Fruit fly (Drosophila melanogaster): Measurements from ENCODE around the gene CG9213.
A peak's percentile ranks its signal among the peaks of the same experiment; 100 is the strongest.

Gene CG9213

DNA sequence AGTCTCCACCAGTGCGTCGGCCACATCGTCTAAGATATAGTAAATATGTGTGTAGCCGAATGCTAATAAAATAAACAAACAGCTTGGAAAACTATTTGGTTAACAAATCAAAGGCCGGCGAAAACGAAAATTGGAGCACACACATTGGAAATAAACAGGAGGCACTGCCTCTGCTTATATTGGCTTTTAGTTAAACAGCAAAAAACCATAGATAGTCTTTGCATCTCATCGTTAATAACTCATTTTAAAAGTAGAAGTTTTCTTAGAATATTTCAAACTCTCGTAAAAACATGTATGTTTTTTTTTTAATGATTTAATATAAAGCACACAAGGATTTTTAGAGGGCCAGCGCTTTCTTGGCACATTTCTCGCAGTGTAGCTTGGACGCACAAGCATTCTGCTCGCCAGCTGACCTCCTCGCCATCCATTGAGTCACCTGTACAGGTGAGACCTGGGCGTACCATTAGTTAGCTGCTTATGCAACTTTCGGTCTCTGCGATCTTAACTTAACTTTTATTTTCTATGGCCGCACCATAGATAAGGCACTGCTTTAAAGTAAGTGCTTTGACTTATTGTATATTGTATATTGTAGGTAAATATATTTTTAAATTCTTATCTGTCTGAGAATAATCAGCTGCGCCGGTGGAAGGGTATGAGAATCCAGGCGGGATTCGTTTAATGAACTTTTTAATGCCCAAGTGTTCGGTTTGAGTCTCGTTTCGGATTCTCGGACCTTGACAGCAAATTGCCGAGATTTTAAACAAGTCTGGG, 17.6 kb upstream of the CG9213 start (continued):
- no peak for TF ChIP-seq eve (GFP tag; optimal IDR thresholded peaks at IDR 0.05)
- TF ChIP-seq Dek (tag; optimal IDR thresholded peaks at IDR 0.05): no peak
- peak; percentile 16 for TF ChIP-seq Ssrp (tag; optimal IDR thresholded peaks at IDR 0.05)
- peak; percentile 21 to 44 for TF ChIP-seq chif (GFP tag; optimal IDR thresholded peaks at IDR 0.05)
- TF ChIP-seq CG32767 (GFP tag; IDR thresholded peaks at IDR 0.05): peak; percentile 27; the same call in 1 of the 2 replicates
- no peak for TF ChIP-seq CG13894 (tag; optimal IDR thresholded peaks at IDR 0.05)
- no peak for TF ChIP-seq pita (GFP tag; optimal IDR thresholded peaks at IDR 0.05)
- peak; percentile 33 for TF ChIP-seq CG14710 (tag; optimal IDR thresholded peaks at IDR 0.05)
- peak; percentile 29 for TF ChIP-seq Fer3 (tag; optimal IDR thresholded peaks at IDR 0.05)
- TF ChIP-seq Stat92E (GFP tag; optimal IDR thresholded peaks at IDR 0.05): no peak
- 0 out of 2 replicates have a peak, but pooled peaks have one; percentile 27 for TF ChIP-seq seq (GFP tag; IDR thresholded peaks at IDR 0.05)
- no peak for TF ChIP-seq ham (GFP tag; IDR thresholded peaks at IDR 0.05)
- TF ChIP-seq schlank (tag; optimal IDR thresholded peaks at IDR 0.05): no peak
- peak; percentile 16 for TF ChIP-seq chn (GFP tag; optimal IDR thresholded peaks at IDR 0.05)
- peak; percentile 60 for TF ChIP-seq CG18599 (GFP tag; optimal IDR thresholded peaks at IDR 0.05)
- TF ChIP-seq CG11560 (tag; IDR thresholded peaks at IDR 0.05): no peak
- TF ChIP-seq CG13287 (GFP tag; IDR thresholded peaks at IDR 0.05; ENCODE audit: partially characterized antibody): no peak
- TF ChIP-seq so (GFP tag; IDR thresholded peaks at IDR 0.05): peak; percentile 39; the same call in 1 of the 3 replicates
- TF ChIP-seq MESR4 (GFP tag; optimal IDR thresholded peaks at IDR 0.05): no peak
- TF ChIP-seq CG10979 (tag; optimal IDR thresholded peaks at IDR 0.05): peak; percentile 44
- TF ChIP-seq CG30403 (GFP tag; optimal IDR thresholded peaks at IDR 0.05): peak; percentile 57
- TF ChIP-seq bowl (GFP tag; IDR thresholded peaks at IDR 0.05): no peak
- TF ChIP-seq ind (GFP tag; optimal IDR thresholded peaks at IDR 0.05): peak; percentile 33
- TF ChIP-seq CG12769 (tag; optimal IDR thresholded peaks at IDR 0.05): no peak
- TF ChIP-seq Lhr (GFP tag; optimal IDR thresholded peaks at IDR 0.05): no peak
- TF ChIP-seq fd64A (GFP tag; optimal IDR thresholded peaks at IDR 0.05): no peak
- TF ChIP-seq sd (tag; optimal IDR thresholded peaks at IDR 0.05): no peak
- TF ChIP-seq Optix (GFP tag; IDR thresholded peaks at IDR 0.05): no peak
- no peak for TF ChIP-seq CG10431 (GFP tag; optimal IDR thresholded peaks at IDR 0.05)
- no peak for TF ChIP-seq CG8281 (tag; optimal IDR thresholded peaks at IDR 0.05)
- TF ChIP-seq pzg (GFP tag; optimal IDR thresholded peaks at IDR 0.05): no peak
- no peak for TF ChIP-seq sr (GFP tag; IDR thresholded peaks at IDR 0.05)
- TF ChIP-seq Asciz (GFP tag; optimal IDR thresholded peaks at IDR 0.05): peak; percentile 22
- no peak for TF ChIP-seq oc (tag; optimal IDR thresholded peaks at IDR 0.05)
- TF ChIP-seq Nf-YB (GFP tag; optimal IDR thresholded peaks at IDR 0.05): no peak
- TF ChIP-seq br (optimal IDR thresholded peaks at IDR 0.05): no peak
- no peak; the same call in 1 of the 2 replicates for TF ChIP-seq rib (GFP tag; IDR thresholded peaks at IDR 0.05)
- TF ChIP-seq pros (GFP tag; optimal IDR thresholded peaks at IDR 0.05): no peak
- TF ChIP-seq nerfin-1 (tag; optimal IDR thresholded peaks at IDR 0.05): peak; percentile 17
- TF ChIP-seq CG2202 (tag; optimal IDR thresholded peaks at IDR 0.05): peak; percentile 10
- peak; percentile 41 for TF ChIP-seq Oli (tag; optimal IDR thresholded peaks at IDR 0.05)
- TF ChIP-seq Sry-δ (GFP tag; optimal IDR thresholded peaks at IDR 0.05): no peak
- TF ChIP-seq gcm2 (GFP tag; optimal IDR thresholded peaks at IDR 0.05): no peak
- TF ChIP-seq sisA (GFP tag; IDR thresholded peaks at IDR 0.05): 0 out of 2 replicates have a peak, but pooled peaks have one; percentile 24
- TF ChIP-seq CoRest (tag; optimal IDR thresholded peaks at IDR 0.05): peak; percentile 41
- TF ChIP-seq vvl (GFP tag; IDR thresholded peaks at IDR 0.05): peak; percentile 59
- TF ChIP-seq CG6254 (GFP tag; optimal IDR thresholded peaks at IDR 0.05): peak; percentile 16
- TF ChIP-seq slou (GFP tag; optimal IDR thresholded peaks at IDR 0.05): no peak
- peak; percentile 76 for TF ChIP-seq Med (GFP tag)
